Fruit fly (Drosophila melanogaster) whole organism, embryonic: ENCODE data around the gene CG1024.

Experiments used
- Adf1 ChIP-seq: fragments of 200-800 bp; sonication (Bioruptor generic); IDR thresholded peaks from 2 replicates; pipeline ENCODE4 v1.3.6; 2022; ENCODE audit warnings: missing biosample characterization, missing genetic modification characterization
- Bdp1 ChIP-seq: fragments of 200-800 bp; sonication (Bioruptor generic); optimal IDR thresholded peaks from 3 replicates; lab custom pipeline; 2016; ENCODE audit warnings: missing biosample characterization, missing genetic modification characterization
- CG12071 ChIP-seq: fragments of 200-800 bp; sonication (Bioruptor generic); optimal IDR thresholded peaks from 3 replicates; lab custom pipeline; 2018; ENCODE audit warnings: missing biosample characterization, mild to moderate bottlenecking, missing genetic modification characterization
- CG12219 ChIP-seq: fragments of 200-800 bp; sonication (Bioruptor generic); optimal IDR thresholded peaks from 3 replicates; lab custom pipeline; 2018; ENCODE audit warnings: missing biosample characterization, mild to moderate bottlenecking, missing genetic modification characterization
- CG12391 ChIP-seq: fragments of 200-800 bp; sonication (Bioruptor generic); optimal IDR thresholded peaks from 3 replicates; lab custom pipeline; 2018; ENCODE audit warnings: missing biosample characterization, mild to moderate bottlenecking, missing genetic modification characterization, moderate library complexity
- CG14441 ChIP-seq: fragments of 200-800 bp; sonication (Bioruptor generic); IDR thresholded peaks from 2 replicates; pipeline ENCODE4 v1.3.6; 2022; ENCODE audit warnings: missing biosample characterization, missing genetic modification characterization
- CG16779 ChIP-seq: fragments of 200-800 bp; sonication (Bioruptor generic); IDR thresholded peaks from 2 replicates; pipeline ENCODE4 v1.3.6; 2022; ENCODE audit warnings: missing biosample characterization, missing genetic modification characterization
- CG17385 ChIP-seq: fragments of 200-800 bp; sonication (Bioruptor generic); optimal IDR thresholded peaks from 3 replicates; lab custom pipeline; 2018; ENCODE audit warnings: missing biosample characterization, mild to moderate bottlenecking, missing genetic modification characterization
- CG18599 ChIP-seq: fragments of 200-800 bp; sonication (Bioruptor generic); optimal IDR thresholded peaks from 3 replicates; lab custom pipeline; 2017; ENCODE audit warnings: missing biosample characterization, missing genetic modification characterization, mild to moderate bottlenecking, moderate library complexity, missing genetic modification reagents
- CG2678 ChIP-seq: fragments of 200-800 bp; sonication (Bioruptor generic); optimal IDR thresholded peaks from 3 replicates; lab custom pipeline; 2019; ENCODE audit warnings: missing biosample characterization, mild to moderate bottlenecking, missing genetic modification characterization, moderate library complexity
- CG30403 ChIP-seq: fragments of 200-800 bp; sonication (Bioruptor generic); optimal IDR thresholded peaks from 3 replicates; lab custom pipeline; 2016; ENCODE audit warnings: missing biosample characterization, missing genetic modification characterization
- CG31441 ChIP-seq: fragments of 200-800 bp; sonication (Bioruptor generic); IDR thresholded peaks from 2 replicates; pipeline ENCODE4 v1.3.6; 2022; ENCODE audit warnings: missing biosample characterization, missing genetic modification characterization
- CG32532 ChIP-seq: fragments of 200-800 bp; sonication (Bioruptor generic); IDR thresholded peaks from 2 replicates; pipeline ENCODE4 v1.3.6; 2022; ENCODE audit warnings: missing biosample characterization, missing genetic modification characterization
- CG3407 ChIP-seq: fragments of 200-800 bp; sonication (Bioruptor generic); optimal IDR thresholded peaks from 2 replicates; lab custom pipeline; 2018; ENCODE audit warnings: missing biosample characterization, mild to moderate bottlenecking, missing genetic modification characterization
- CG3847 ChIP-seq: fragments of 200-800 bp; sonication (Bioruptor generic); IDR thresholded peaks from 2 replicates; pipeline ENCODE4 v1.3.6; 2022; ENCODE audit warnings: missing biosample characterization, missing genetic modification characterization
- CG4404 ChIP-seq: fragments of 200-800 bp; sonication (Bioruptor generic); IDR thresholded peaks from 2 replicates; pipeline ENCODE4 v1.3.6; 2022; ENCODE audit warnings: missing biosample characterization, missing genetic modification characterization
- CG7372 ChIP-seq: fragments of 200-800 bp; sonication (Bioruptor generic); IDR thresholded peaks from 2 replicates; pipeline ENCODE4 v1.3.6; 2022; ENCODE audit warnings: missing biosample characterization, missing genetic modification characterization
- CG7556 ChIP-seq: fragments of 200-800 bp; sonication (Bioruptor generic); optimal IDR thresholded peaks from 2 replicates; lab custom pipeline; 2017; ENCODE audit warnings: missing biosample characterization, mild to moderate bottlenecking, missing genetic modification characterization
- CG7745 ChIP-seq: fragments of 200-800 bp; sonication (Bioruptor generic); optimal IDR thresholded peaks from 2 replicates; lab custom pipeline; 2018; ENCODE audit warnings: missing biosample characterization, mild to moderate bottlenecking, missing genetic modification characterization, moderate library complexity
- CG9797 ChIP-seq: fragments of 200-800 bp; sonication (Bioruptor generic); optimal IDR thresholded peaks from 3 replicates; lab custom pipeline; 2018; ENCODE audit warnings: missing biosample characterization, mild to moderate bottlenecking, missing genetic modification characterization
- CG9932 ChIP-seq: fragments of 200-800 bp; sonication (Bioruptor generic); IDR thresholded peaks from 2 replicates; pipeline ENCODE4 v1.3.6; 2022; ENCODE audit warnings: missing biosample characterization, missing genetic modification characterization
- D ChIP-seq, 2 experiments: fragments of 200-800 bp in 1 of 2; fragments of >200 bp in 1 of 2; sonication (Bioruptor generic) in 1 of 2; optimal IDR thresholded peaks; 2 replicates in 1 of 2; 3 replicates in 1 of 2; lab custom pipeline; 2017; ENCODE audit warnings: mild to moderate bottlenecking in 1 of 2, missing biosample characterization in 1 of 2, missing genetic modification characterization in 1 of 2, missing genetic modification reagents in 1 of 2
- Dfd ChIP-seq, 2 experiments: fragments of >200 bp; optimal IDR thresholded peaks; 2 replicates each; lab custom pipeline; 2017; ENCODE audit warnings: missing biosample characterization in 2 of 2, missing genetic modification characterization in 2 of 2
- E2f1 ChIP-seq: fragments of 200-800 bp; sonication (Bioruptor generic); IDR thresholded peaks from 2 replicates; pipeline ENCODE4 v1.3.6; 2022; ENCODE audit warnings: missing biosample characterization, missing genetic modification characterization
- Lpt ChIP-seq: fragments of >200 bp; optimal IDR thresholded peaks from 2 replicates; lab custom pipeline; 2018; ENCODE audit warnings: missing biosample characterization, missing genetic modification characterization
- MTF-1 ChIP-seq: fragments of 200-800 bp; sonication (Bioruptor generic); optimal IDR thresholded peaks from 2 replicates; lab custom pipeline; 2018; ENCODE audit warnings: missing biosample characterization, mild to moderate bottlenecking, missing genetic modification characterization, borderline replicate concordance
- Max ChIP-seq: fragments of 200-800 bp; sonication (Bioruptor generic); optimal IDR thresholded peaks from 2 replicates; lab custom pipeline; 2016; ENCODE audit warnings: missing biosample characterization, mild to moderate bottlenecking, missing genetic modification characterization
- Nf-YC ChIP-seq: fragments of 200-800 bp; optimal IDR thresholded peaks from 3 replicates; lab custom pipeline; 2019; ENCODE audit warnings: missing biosample characterization, mild to moderate bottlenecking, missing genetic modification characterization, moderate library complexity
- NfI ChIP-seq: fragments of 200-800 bp; sonication (Bioruptor generic); optimal IDR thresholded peaks from 3 replicates; lab custom pipeline; 2018; ENCODE audit warnings: missing biosample characterization, mild to moderate bottlenecking, missing genetic modification characterization, moderate library complexity
- Ptx1 ChIP-seq: fragments of 200-800 bp; sonication (Bioruptor generic); IDR thresholded peaks from 2 replicates; pipeline ENCODE4 v1.3.6; 2022; ENCODE audit warnings: missing biosample characterization, missing genetic modification characterization
- btn ChIP-seq: fragments of 200-800 bp; sonication (Bioruptor generic); optimal IDR thresholded peaks from 2 replicates; lab custom pipeline; 2016; ENCODE audit warnings: missing biosample characterization, missing genetic modification characterization
- chinmo ChIP-seq: fragments of 200-800 bp; sonication (Bioruptor generic); IDR thresholded peaks from 4 replicates; pipeline ENCODE4 v1.3.6; 2022; ENCODE audit warnings: missing biosample characterization, missing genetic modification characterization; ENCODE audit not compliant: partially characterized antibody
- ci ChIP-seq: fragments of 200-800 bp; sonication (Bioruptor generic); IDR thresholded peaks from 3 replicates; pipeline ENCODE4 v1.3.6; 2022; ENCODE audit warnings: missing biosample characterization, missing genetic modification characterization
- crp ChIP-seq, 2 experiments: fragments of 200-800 bp; sonication (Bioruptor generic); optimal IDR thresholded peaks; 2 replicates in 1 of 2; 3 replicates in 1 of 2; lab custom pipeline; 2017; ENCODE audit warnings: missing biosample characterization in 2 of 2, missing genetic modification characterization in 2 of 2, mild to moderate bottlenecking in 1 of 2, moderate library complexity in 1 of 2
- dimm ChIP-seq: fragments of 200-800 bp; sonication (Bioruptor generic); IDR thresholded peaks from 2 replicates; pipeline ENCODE4 v1.3.6; 2022; ENCODE audit warnings: missing biosample characterization, missing genetic modification characterization
- disco-r ChIP-seq: fragments of 200-800 bp; sonication (Bioruptor generic); optimal IDR thresholded peaks from 2 replicates; lab custom pipeline; 2016; ENCODE audit warnings: missing biosample characterization, missing genetic modification characterization
- eyg ChIP-seq: fragments of 200-800 bp; sonication (Bioruptor generic); optimal IDR thresholded peaks from 3 replicates; lab custom pipeline; 2016; ENCODE audit warnings: missing biosample characterization, missing genetic modification characterization
- fd64A ChIP-seq: fragments of 200-800 bp; sonication (Bioruptor generic); optimal IDR thresholded peaks from 3 replicates; lab custom pipeline; 2018; ENCODE audit warnings: missing biosample characterization, mild to moderate bottlenecking, missing genetic modification characterization
- fru ChIP-seq: fragments of >200 bp; optimal IDR thresholded peaks from 2 replicates; lab custom pipeline; 2017
- grn ChIP-seq: fragments of 200-800 bp; sonication (Bioruptor generic); optimal IDR thresholded peaks from 3 replicates; lab custom pipeline; 2017; ENCODE audit warnings: missing biosample characterization, missing genetic modification characterization
- lmd ChIP-seq: fragments of 200-800 bp; sonication (Bioruptor generic); IDR thresholded peaks from 2 replicates; pipeline ENCODE4 v1.3.6; 2022; ENCODE audit warnings: missing biosample characterization, missing genetic modification characterization
- odd ChIP-seq: fragments of 200-800 bp; sonication (Bioruptor generic); optimal IDR thresholded peaks from 2 replicates; lab custom pipeline; 2017; ENCODE audit warnings: missing biosample characterization, mild to moderate bottlenecking, missing genetic modification characterization
- p53 ChIP-seq: fragments of 200-800 bp; sonication (Bioruptor generic); optimal IDR thresholded peaks from 2 replicates; lab custom pipeline; 2016; ENCODE audit warnings: missing biosample characterization, missing genetic modification characterization
- phol ChIP-seq: fragments of 200-800 bp; sonication (Bioruptor generic); optimal IDR thresholded peaks from 3 replicates; lab custom pipeline; 2018; ENCODE audit warnings: missing biosample characterization, mild to moderate bottlenecking, missing genetic modification characterization, moderate library complexity
- seq ChIP-seq: fragments of 200-800 bp; sonication (Bioruptor generic); IDR thresholded peaks from 2 replicates; pipeline ENCODE4 v1.3.6; 2022; ENCODE audit warnings: missing biosample characterization, missing genetic modification characterization
- toy ChIP-seq: fragments of 200-800 bp; sonication (Bioruptor generic); IDR thresholded peaks from 2 replicates; pipeline ENCODE4 v1.3.6; 2022; ENCODE audit warnings: missing biosample characterization, missing genetic modification characterization
- unc-4 ChIP-seq: fragments of 200-800 bp; sonication (Bioruptor generic); IDR thresholded peaks from 2 replicates; pipeline ENCODE4 v1.3.6; 2022; ENCODE audit warnings: missing biosample characterization, missing genetic modification characterization; ENCODE audit not compliant: partially characterized antibody
- unpg ChIP-seq: fragments of 200-800 bp; sonication (Bioruptor generic); optimal IDR thresholded peaks from 3 replicates; lab custom pipeline; 2018; ENCODE audit warnings: missing biosample characterization, mild to moderate bottlenecking, missing genetic modification characterization, moderate library complexity
- usp ChIP-seq: fragments of >200 bp; optimal IDR thresholded peaks from 2 replicates; lab custom pipeline; 2017; ENCODE audit warnings: missing biosample characterization, missing genetic modification characterization
- wor ChIP-seq: fragments of 200-800 bp; sonication (Bioruptor generic); IDR thresholded peaks from 2 replicates; pipeline ENCODE4 v1.3.6; 2022; ENCODE audit warnings: missing biosample characterization, missing genetic modification characterization
- yki ChIP-seq: fragments of >200 bp; optimal IDR thresholded peaks from 3 replicates; lab custom pipeline; 2018
- zen ChIP-seq: fragments of 200-800 bp; sonication (Bioruptor generic); optimal IDR thresholded peaks from 3 replicates; lab custom pipeline; 2018; ENCODE audit warnings: missing biosample characterization, mild to moderate bottlenecking, missing genetic modification characterization, moderate library complexity

The CG1024 gene

DNA sequence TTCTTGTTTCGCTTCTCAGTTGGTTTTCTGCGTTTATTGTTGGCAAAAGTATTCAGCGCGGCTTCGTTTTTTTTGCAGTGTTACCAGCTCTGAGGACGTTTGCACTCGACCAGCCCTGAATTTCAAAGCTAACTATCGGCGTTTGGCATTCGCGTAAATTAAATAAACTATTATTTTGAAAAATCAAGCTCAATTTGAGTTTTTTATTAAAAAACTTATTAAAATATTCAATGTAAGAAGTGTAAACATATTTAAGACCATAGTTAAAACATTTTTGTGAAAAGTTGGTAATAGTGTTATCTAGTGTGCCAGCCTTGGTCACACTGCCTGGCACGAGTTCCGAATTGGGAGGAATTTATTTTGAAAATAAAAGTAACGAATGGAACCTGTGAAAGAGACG is 34.3 kb downstream of the CG1024 start, which contains the start of the genes SmD2 and CG18048 (continued):
- TF ChIP-seq odd (GFP tag; lab: Kevin White, UChicago) (no peak), grn (GFP tag; lab: Kevin White, UChicago) (no peak), CG2678 (tag; lab: Kevin White, UChicago) (no peak), CG12219 (GFP tag; lab: Kevin White, UChicago) (no peak), chinmo (GFP tag; lab: Robert Waterston, UW) (no peak), fru (lab: Kevin White, UChicago) (no peak), CG30403 (GFP tag; lab: Kevin White, UChicago) (peak; percentile 24), p53 (no peak), Dfd (GFP tag; optimal IDR thresholded peaks at IDR 0.05; lab: Kevin White, UChicago) (no peak), Max (peak; percentile 72), CG3407 (GFP tag; lab: Kevin White, UChicago) (no peak), CG12391 (peak; percentile 44), Lpt (no peak), Ptx1 (GFP tag; lab: Robert Waterston, UW) (no peak), ci (GFP tag; lab: Robert Waterston, UW) (no peak), toy (GFP tag; lab: Robert Waterston, UW) (no peak), dimm (GFP tag; lab: Robert Waterston, UW) (no peak), unpg (GFP tag; lab: Kevin White, UChicago) (no peak), CG4404 (GFP tag; lab: Robert Waterston, UW) (no peak), CG31441 (GFP tag; lab: Robert Waterston, UW) (peak; percentile 33; the same call in 1 of the 2 replicates), CG9797 (GFP tag; lab: Kevin White, UChicago) (peak; percentile 88), seq (GFP tag; lab: Robert Waterston, UW) (no peak), disco-r (GFP tag; lab: Kevin White, UChicago) (no peak), CG18599 (GFP tag; lab: Kevin White, UChicago) (no peak), zen (tag; lab: Kevin White, UChicago) (no peak), MTF-1 (GFP tag; lab: Kevin White, UChicago) (no peak), CG3847 (GFP tag; lab: Robert Waterston, UW) (peak; percentile 54; the same call in 1 of the 2 replicates), CG7745 (tag; lab: Kevin White, UChicago) (no peak), CG17385 (GFP tag; lab: Kevin White, UChicago) (no peak), NfI (GFP tag; lab: Kevin White, UChicago) (no peak), E2f1 (GFP tag; lab: Robert Waterston, UW) (no peak), lmd (GFP tag; lab: Robert Waterston, UW) (no peak), Nf-YC (peak; percentile 18), wor (GFP tag; lab: Robert Waterston, UW) (no peak), CG7556 (no peak), CG32532 (no peak), eyg (no peak), D (optimal IDR thresholded peaks at IDR 0.05; lab: Kevin White, UChicago) (no peak), D (GFP tag; optimal IDR thresholded peaks at IDR 0.05; lab: Kevin White, UChicago) (no peak), btn (GFP tag; lab: Kevin White, UChicago) (no peak), usp (GFP tag; lab: Kevin White, UChicago) (no peak), CG9932 (GFP tag; lab: Robert Waterston, UW) (peak; percentile 30; the same call in 1 of the 2 replicates), Adf1 (GFP tag; lab: Robert Waterston, UW) (no peak), fd64A (GFP tag; lab: Kevin White, UChicago) (no peak), phol (tag; lab: Kevin White, UChicago) (peak; percentile 73), unc-4 (GFP tag; lab: Robert Waterston, UW) (peak; percentile 79), CG7372 (GFP tag; lab: Robert Waterston, UW) (no peak), CG14441 (GFP tag; lab: Robert Waterston, UW) (no peak), CG16779 (GFP tag; lab: Robert Waterston, UW) (no peak), crp (GFP tag; optimal IDR thresholded peaks at IDR 0.05; lab: Kevin White, UChicago) (no peak), Bdp1 (no peak), yki (lab: Kevin White, UChicago) (no peak), CG12071 (GFP tag; lab: Kevin White, UChicago) (no peak)
